Fruit fly (Drosophila melanogaster): ENCODE measurements around the gene CG2926.

- TF ChIP-seq CG5204 (GFP tag; optimal IDR thresholded peaks at IDR 0.05) (no peak), CG12768 (GFP tag; optimal IDR thresholded peaks at IDR 0.05) (peak; percentile 25), Clk (GFP tag; optimal IDR thresholded peaks at IDR 0.05) (no peak), CG11617 (GFP tag; optimal IDR thresholded peaks at IDR 0.05) (peak; percentile 4), cnc (optimal IDR thresholded peaks at IDR 0.05) (no peak), bab1 (GFP tag; optimal IDR thresholded peaks at IDR 0.05) (no peak)
Measured at dm6 chr3R:5570635-5571436, 17.3 kb downstream of the CG2926 start, which contains the start of gene CRMP.
